Fruit fly (Drosophila melanogaster) whole organism, embryonic: ENCODE measurements around the gene PAPLA1.

Experiments
- Atf3 ChIP-seq: fragments of 200-800 bp; sonication (Bioruptor generic); optimal IDR thresholded peaks from 3 replicates; lab custom pipeline; 2016; ENCODE audit warnings: missing biosample characterization, missing genetic modification characterization
- CG10209 ChIP-seq: fragments of 200-800 bp; sonication (Bioruptor generic); optimal IDR thresholded peaks from 3 replicates; lab custom pipeline; 2017; ENCODE audit warnings: missing biosample characterization, mild to moderate bottlenecking, missing genetic modification characterization, missing genetic modification reagents
- CG12744 ChIP-seq: fragments of 200-800 bp; sonication (Bioruptor generic); optimal IDR thresholded peaks from 2 replicates; lab custom pipeline; 2016; ENCODE audit warnings: missing biosample characterization, missing genetic modification characterization
- CG13894 ChIP-seq: fragments of 200-800 bp; sonication (Bioruptor generic); optimal IDR thresholded peaks from 3 replicates; lab custom pipeline; 2018; ENCODE audit warnings: missing biosample characterization, mild to moderate bottlenecking, missing genetic modification characterization, moderate library complexity
- CG14014 ChIP-seq: fragments of 200-800 bp; sonication (Bioruptor generic); IDR thresholded peaks from 2 replicates; pipeline ENCODE4 v1.3.6; 2022; ENCODE audit warnings: missing biosample characterization, missing genetic modification characterization
- CG15011 ChIP-seq: fragments of 200-800 bp; sonication (Bioruptor generic); optimal IDR thresholded peaks from 3 replicates; lab custom pipeline; 2018; ENCODE audit warnings: missing biosample characterization, mild to moderate bottlenecking, missing genetic modification characterization
- CG15269 ChIP-seq: fragments of 200-800 bp; sonication (Bioruptor generic); optimal IDR thresholded peaks from 2 replicates; lab custom pipeline; 2018; ENCODE audit warnings: missing biosample characterization, mild to moderate bottlenecking, missing genetic modification characterization, moderate library complexity
- CG15479 ChIP-seq: fragments of 200-800 bp; sonication (Bioruptor generic); optimal IDR thresholded peaks from 3 replicates; lab custom pipeline; 2019; ENCODE audit warnings: missing biosample characterization, mild to moderate bottlenecking, missing genetic modification characterization, moderate library complexity
- CG15601 ChIP-seq: fragments of 200-800 bp; sonication (Bioruptor generic); optimal IDR thresholded peaks from 3 replicates; lab custom pipeline; 2019; ENCODE audit warnings: missing biosample characterization, mild to moderate bottlenecking, missing genetic modification characterization, moderate library complexity
- CG17359 ChIP-seq: fragments of 200-800 bp; sonication (Bioruptor generic); optimal IDR thresholded peaks from 3 replicates; lab custom pipeline; 2018; ENCODE audit warnings: missing biosample characterization, mild to moderate bottlenecking, missing genetic modification characterization, moderate library complexity
- CG17568 ChIP-seq: fragments of 200-800 bp; sonication (Bioruptor generic); optimal IDR thresholded peaks from 2 replicates; lab custom pipeline; 2018; ENCODE audit warnings: missing biosample characterization, mild to moderate bottlenecking, missing genetic modification characterization, moderate library complexity
- CG2199 ChIP-seq: fragments of 200-800 bp; sonication (Bioruptor generic); IDR thresholded peaks from 3 replicates; pipeline ENCODE4 v1.3.6; 2022; ENCODE audit warnings: missing biosample characterization, missing genetic modification characterization
- CG2202 ChIP-seq: fragments of 200-800 bp; sonication (Bioruptor generic); optimal IDR thresholded peaks from 2 replicates; lab custom pipeline; 2018; ENCODE audit warnings: missing biosample characterization, mild to moderate bottlenecking, missing genetic modification characterization
- CG2712 ChIP-seq: fragments of 200-800 bp; optimal IDR thresholded peaks from 3 replicates; lab custom pipeline; 2019; ENCODE audit warnings: missing biosample characterization, mild to moderate bottlenecking, missing genetic modification characterization, moderate library complexity
- CG6813 ChIP-seq: fragments of 200-800 bp; sonication (Bioruptor generic); optimal IDR thresholded peaks from 2 replicates; lab custom pipeline; 2017; ENCODE audit warnings: missing biosample characterization, missing genetic modification characterization, mild to moderate bottlenecking, moderate library complexity, missing genetic modification reagents
- CG7271 ChIP-seq: fragments of 200-800 bp; sonication (Bioruptor generic); optimal IDR thresholded peaks from 2 replicates; lab custom pipeline; 2018; ENCODE audit warnings: missing biosample characterization, mild to moderate bottlenecking, missing genetic modification characterization, moderate library complexity
- CG7745 ChIP-seq: fragments of 200-800 bp; sonication (Bioruptor generic); optimal IDR thresholded peaks from 2 replicates; lab custom pipeline; 2018; ENCODE audit warnings: missing biosample characterization, mild to moderate bottlenecking, missing genetic modification characterization, moderate library complexity
- CG8290 ChIP-seq, 3 experiments: fragments of 200-800 bp; sonication (Bioruptor generic); optimal IDR thresholded peaks; 2 replicates each; lab custom pipeline; 2016 to 2019; ENCODE audit warnings: missing biosample characterization in 3 of 3, missing genetic modification characterization in 3 of 3, mild to moderate bottlenecking in 2 of 3, moderate library complexity in 1 of 3
- CG9727 ChIP-seq: fragments of 200-800 bp; sonication (Bioruptor generic); optimal IDR thresholded peaks from 3 replicates; lab custom pipeline; 2017; ENCODE audit warnings: missing biosample characterization, mild to moderate bottlenecking, missing genetic modification characterization
- CoRest ChIP-seq: fragments of 200-800 bp; sonication (Bioruptor generic); optimal IDR thresholded peaks from 3 replicates; lab custom pipeline; 2018; ENCODE audit warnings: missing biosample characterization, mild to moderate bottlenecking, missing genetic modification characterization, moderate library complexity
- D ChIP-seq, 2 experiments: fragments of 200-800 bp in 1 of 2; fragments of >200 bp in 1 of 2; sonication (Bioruptor generic) in 1 of 2; optimal IDR thresholded peaks; 2 replicates in 1 of 2; 3 replicates in 1 of 2; lab custom pipeline; 2017; ENCODE audit warnings: mild to moderate bottlenecking in 1 of 2, missing biosample characterization in 1 of 2, missing genetic modification characterization in 1 of 2, missing genetic modification reagents in 1 of 2
- D19A ChIP-seq: fragments of 200-800 bp; optimal IDR thresholded peaks from 3 replicates; lab custom pipeline; 2019; ENCODE audit warnings: missing biosample characterization, mild to moderate bottlenecking, missing genetic modification characterization, moderate library complexity
- Med ChIP-seq: fragments of 200-800 bp; sonication (Bioruptor generic); peaks from one replicate; lab custom pipeline; 2016; ENCODE audit warnings: missing biosample characterization, missing genetic modification characterization, mild to moderate bottlenecking, inconsistent platforms, moderate library complexity
- Nf-YB ChIP-seq: fragments of 200-800 bp; sonication (Bioruptor generic); optimal IDR thresholded peaks from 3 replicates; lab custom pipeline; 2019; ENCODE audit warnings: missing biosample characterization, mild to moderate bottlenecking, missing genetic modification characterization, moderate library complexity
- Pdp1 ChIP-seq, 2 experiments: fragments of 200-800 bp; sonication (Bioruptor generic); optimal IDR thresholded peaks; 3 replicates each; lab custom pipeline; 2016; ENCODE audit warnings: missing biosample characterization in 2 of 2, missing genetic modification characterization in 2 of 2, mild to moderate bottlenecking in 1 of 2, moderate library complexity in 1 of 2
- Side ChIP-seq: fragments of 200-800 bp; sonication (Bioruptor generic); optimal IDR thresholded peaks from 2 replicates; lab custom pipeline; 2016; ENCODE audit warnings: missing biosample characterization, missing genetic modification characterization
- Xrp1 ChIP-seq: fragments of 200-800 bp; sonication (Bioruptor generic); IDR thresholded peaks from 2 replicates; pipeline ENCODE4 v1.3.6; 2022; ENCODE audit warnings: missing biosample characterization, missing genetic modification characterization
- bsh ChIP-seq, 2 experiments: fragments of 200-800 bp; sonication (Bioruptor generic); optimal IDR thresholded peaks; 2 replicates each; lab custom pipeline; 2017 to 2018; ENCODE audit warnings: mild to moderate bottlenecking in 2 of 2, missing biosample characterization in 2 of 2, missing genetic modification characterization in 2 of 2, moderate library complexity in 1 of 2
- chinmo ChIP-seq: fragments of 200-800 bp; sonication (Bioruptor generic); IDR thresholded peaks from 4 replicates; pipeline ENCODE4 v1.3.6; 2022; ENCODE audit warnings: missing biosample characterization, missing genetic modification characterization; ENCODE audit not compliant: partially characterized antibody
- dmrt11E ChIP-seq: fragments of 200-800 bp; sonication (Bioruptor generic); optimal IDR thresholded peaks from 3 replicates; lab custom pipeline; 2018; ENCODE audit warnings: missing biosample characterization, mild to moderate bottlenecking, missing genetic modification characterization, moderate library complexity
- fd102C ChIP-seq: fragments of 200-800 bp; sonication (Bioruptor generic); optimal IDR thresholded peaks from 2 replicates; lab custom pipeline; 2018; ENCODE audit warnings: missing biosample characterization, mild to moderate bottlenecking, missing genetic modification characterization, moderate library complexity
- gsb-n ChIP-seq: fragments of 200-800 bp; sonication (Bioruptor generic); optimal IDR thresholded peaks from 3 replicates; lab custom pipeline; 2018; ENCODE audit warnings: missing biosample characterization, mild to moderate bottlenecking, missing genetic modification characterization
- kni ChIP-seq: fragments of 200-800 bp; sonication (Bioruptor generic); optimal IDR thresholded peaks from 3 replicates; lab custom pipeline; 2017; ENCODE audit warnings: mild to moderate bottlenecking, missing biosample characterization, missing genetic modification reagents, missing genetic modification characterization
- lola ChIP-seq, 3 experiments: fragments of >200 bp in 2 of 3; fragments of 200-800 bp in 1 of 3; sonication (Bioruptor generic) in 1 of 3; optimal IDR thresholded peaks; 2 replicates each; lab custom pipeline; 2017 to 2019; ENCODE audit warnings: missing biosample characterization in 3 of 3, missing genetic modification characterization in 3 of 3, mild to moderate bottlenecking in 1 of 3, moderate library complexity in 1 of 3
- org-1 ChIP-seq: fragments of 200-800 bp; sonication (Bioruptor generic); optimal IDR thresholded peaks from 2 replicates; lab custom pipeline; 2017; ENCODE audit warnings: missing biosample characterization, missing genetic modification characterization
- otp ChIP-seq: fragments of 200-800 bp; sonication (Bioruptor generic); IDR thresholded peaks from 3 replicates; pipeline ENCODE4, ENCODE4 v1.3.6; 2022; ENCODE audit warnings: missing biosample characterization, missing genetic modification characterization
- pita ChIP-seq: fragments of 200-800 bp; sonication (Bioruptor generic); optimal IDR thresholded peaks from 2 replicates; lab custom pipeline; 2017; ENCODE audit warnings: missing biosample characterization, mild to moderate bottlenecking, missing genetic modification characterization
- pum ChIP-seq: fragments of 200-800 bp; sonication (Bioruptor generic); optimal IDR thresholded peaks from 2 replicates; lab custom pipeline; 2016; ENCODE audit warnings: missing biosample characterization, missing genetic modification characterization
- row ChIP-seq: fragments of 200-800 bp; sonication (Bioruptor generic); IDR thresholded peaks from 3 replicates; pipeline ENCODE4 v1.3.6; 2022; ENCODE audit warnings: missing biosample characterization, missing genetic modification characterization
- sd ChIP-seq: fragments of 200-800 bp; sonication (Bioruptor generic); optimal IDR thresholded peaks from 3 replicates; lab custom pipeline; 2018; ENCODE audit warnings: missing biosample characterization, mild to moderate bottlenecking, missing genetic modification characterization, moderate library complexity
- sens ChIP-seq: fragments of 200-800 bp; sonication (Bioruptor generic); peaks from one replicate; lab custom pipeline; 2016; ENCODE audit warnings: missing biosample characterization, missing genetic modification characterization
- sob ChIP-seq: fragments of 200-800 bp; sonication (Bioruptor generic); IDR thresholded peaks from 2 replicates; pipeline ENCODE4 v1.3.6; 2022; ENCODE audit warnings: missing biosample characterization, missing genetic modification characterization
- tll ChIP-seq, 2 experiments: fragments of 200-800 bp in 1 of 2; fragments of >200 bp in 1 of 2; sonication (Bioruptor generic) in 1 of 2; optimal IDR thresholded peaks; 2 replicates each; lab custom pipeline; 2017 to 2019; ENCODE audit warnings: missing biosample characterization in 2 of 2, missing genetic modification characterization in 2 of 2, mild to moderate bottlenecking in 1 of 2, moderate library complexity in 1 of 2
- unpg ChIP-seq: fragments of 200-800 bp; sonication (Bioruptor generic); optimal IDR thresholded peaks from 3 replicates; lab custom pipeline; 2018; ENCODE audit warnings: missing biosample characterization, mild to moderate bottlenecking, missing genetic modification characterization, moderate library complexity
- zen ChIP-seq: fragments of 200-800 bp; sonication (Bioruptor generic); optimal IDR thresholded peaks from 3 replicates; lab custom pipeline; 2018; ENCODE audit warnings: missing biosample characterization, mild to moderate bottlenecking, missing genetic modification characterization, moderate library complexity

Gene PAPLA1

dm6 chr2L:8165800-8166576, 6.5 kb upstream of the PAPLA1 start:
- TF ChIP-seq row (GFP tag; lab: Robert Waterston, UW) (no peak), Xrp1 (GFP tag; lab: Robert Waterston, UW) (peak; percentile 51; the same call in 1 of the 2 replicates), tll (GFP tag; optimal IDR thresholded peaks at IDR 0.05; lab: Kevin White, UChicago) (peak in 1 of 2 experiments; percentile 99), dmrt11E (tag; lab: Kevin White, UChicago) (peak; percentile 53), CG6813 (GFP tag; lab: Kevin White, UChicago) (peak; percentile 57), lola (GFP tag; optimal IDR thresholded peaks at IDR 0.05; lab: Kevin White, UChicago) (peak in 1 of 3 experiments; percentile 22), CG2712 (peak; percentile 16), fd102C (GFP tag; lab: Kevin White, UChicago) (peak; percentile 84), D (optimal IDR thresholded peaks at IDR 0.05; lab: Kevin White, UChicago) (no peak), D (GFP tag; optimal IDR thresholded peaks at IDR 0.05; lab: Kevin White, UChicago) (peak; percentile 19), kni (GFP tag; lab: Kevin White, UChicago) (peak; percentile 28), gsb-n (tag; lab: Kevin White, UChicago) (peak; percentile 10), CG7745 (tag; lab: Kevin White, UChicago) (peak; percentile 68), Pdp1 (GFP tag; optimal IDR thresholded peaks at IDR 0.05; lab: Kevin White, UChicago) (peak in 1 of 2 experiments; percentile 78), sens (GFP tag; lab: Kevin White, UChicago) (peak; percentile 77), otp (GFP tag; lab: Robert Waterston, UW) (no peak), sob (GFP tag; lab: Robert Waterston, UW) (peak; percentile 48; the same call in 1 of the 2 replicates), CG15601 (peak; percentile 48), CG14014 (GFP tag; lab: Robert Waterston, UW) (0 out of 2 replicates have a peak, but pooled peaks have one; percentile 12), Med (peak; percentile 26), CG13894 (tag; lab: Kevin White, UChicago) (peak; percentile 77), pita (GFP tag; lab: Kevin White, UChicago) (no peak), CG8290 (GFP tag; optimal IDR thresholded peaks at IDR 0.05; lab: Kevin White, UChicago) (no peak), CG8290 (tag; optimal IDR thresholded peaks at IDR 0.05; lab: Kevin White, UChicago) (peak in 1 of 2 experiments; percentile 27), Atf3 (no peak), CG17359 (tag; lab: Kevin White, UChicago) (no peak), CG9727 (GFP tag; lab: Kevin White, UChicago) (peak; percentile 39), CoRest (tag; lab: Kevin White, UChicago) (peak; percentile 1), pum (GFP tag; lab: Kevin White, UChicago) (no peak), CG15479 (GFP tag; lab: Kevin White, UChicago) (peak; percentile 71), Nf-YB (GFP tag; lab: Kevin White, UChicago) (peak; percentile 20), CG2199 (peak; percentile 49; the same call in 1 of the 3 replicates), Side (peak; percentile 17), D19A (peak; percentile 18), sd (peak; percentile 92), CG2202 (peak; percentile 12), bsh (GFP tag; optimal IDR thresholded peaks at IDR 0.05; lab: Kevin White, UChicago) (peak in 1 of 2 experiments; percentile 27), zen (tag; lab: Kevin White, UChicago) (peak; percentile 73), CG17568 (peak; percentile 14), CG10209 (peak; percentile 0), CG12744 (GFP tag; lab: Kevin White, UChicago) (peak; percentile 10), chinmo (0 out of 4 replicates have a peak, but pooled peaks have one; percentile 61), CG15269 (tag; lab: Kevin White, UChicago) (peak; percentile 1), CG15011 (GFP tag; lab: Kevin White, UChicago) (peak; percentile 10), CG7271 (tag; lab: Kevin White, UChicago) (peak; percentile 80), unpg (GFP tag; lab: Kevin White, UChicago) (peak; percentile 13), org-1 (GFP tag; lab: Kevin White, UChicago) (peak; percentile 13)
